Fruit fly (Drosophila melanogaster) whole organism, embryonic: ENCODE data around the gene slmb.
A peak's percentile ranks its signal among the peaks of the same experiment; 100 is the strongest.

Experiments used
- Adf1 ChIP-seq: fragments of 200-800 bp; sonication (Bioruptor generic); IDR thresholded peaks from 2 replicates; pipeline ENCODE4 v1.3.6; 2022; ENCODE audit warnings: missing biosample characterization, missing genetic modification characterization
- Aef1 ChIP-seq: fragments of 200-800 bp; sonication (Bioruptor generic); IDR thresholded peaks from 3 replicates; pipeline ENCODE4 v1.3.6; 2022; ENCODE audit warnings: missing biosample characterization, missing genetic modification characterization
- BEAF-32 ChIP-seq: fragments of 200-800 bp; sonication (Bioruptor generic); optimal IDR thresholded peaks from 3 replicates; lab custom pipeline; 2017; ENCODE audit warnings: missing biosample characterization, missing genetic modification characterization, mild to moderate bottlenecking, moderate library complexity, missing genetic modification reagents
- Bdp1 ChIP-seq: fragments of 200-800 bp; sonication (Bioruptor generic); optimal IDR thresholded peaks from 3 replicates; lab custom pipeline; 2016; ENCODE audit warnings: missing biosample characterization, missing genetic modification characterization
- CG10565 ChIP-seq: fragments of 200-800 bp; sonication (Bioruptor generic); optimal IDR thresholded peaks from 3 replicates; lab custom pipeline; 2016; ENCODE audit warnings: missing biosample characterization, mild to moderate bottlenecking, missing genetic modification characterization
- CG10979 ChIP-seq: fragments of 200-800 bp; sonication (Bioruptor generic); optimal IDR thresholded peaks from 2 replicates; lab custom pipeline; 2018; ENCODE audit warnings: missing biosample characterization, mild to moderate bottlenecking, missing genetic modification characterization, moderate library complexity
- CG12769 ChIP-seq: fragments of 200-800 bp; sonication (Bioruptor generic); optimal IDR thresholded peaks from 2 replicates; lab custom pipeline; 2019; ENCODE audit warnings: missing biosample characterization, mild to moderate bottlenecking, missing genetic modification characterization, moderate library complexity
- CG13894 ChIP-seq: fragments of 200-800 bp; sonication (Bioruptor generic); optimal IDR thresholded peaks from 3 replicates; lab custom pipeline; 2018; ENCODE audit warnings: missing biosample characterization, mild to moderate bottlenecking, missing genetic modification characterization, moderate library complexity
- CG15601 ChIP-seq: fragments of 200-800 bp; sonication (Bioruptor generic); optimal IDR thresholded peaks from 3 replicates; lab custom pipeline; 2019; ENCODE audit warnings: missing biosample characterization, mild to moderate bottlenecking, missing genetic modification characterization, moderate library complexity
- CG1602 ChIP-seq: fragments of 200-800 bp; sonication (Bioruptor generic); optimal IDR thresholded peaks from 3 replicates; lab custom pipeline; 2016; ENCODE audit warnings: missing biosample characterization, missing genetic modification characterization
- CG1647 ChIP-seq: fragments of 200-800 bp; sonication (Bioruptor generic); optimal IDR thresholded peaks from 3 replicates; lab custom pipeline; 2016; ENCODE audit warnings: missing biosample characterization, missing genetic modification characterization
- CG18262 ChIP-seq: fragments of 200-800 bp; optimal IDR thresholded peaks from 3 replicates; lab custom pipeline; 2019; ENCODE audit warnings: missing biosample characterization, mild to moderate bottlenecking, missing genetic modification characterization, moderate library complexity
- CG2120 ChIP-seq: fragments of 200-800 bp; sonication (Bioruptor generic); optimal IDR thresholded peaks from 3 replicates; lab custom pipeline; 2016; ENCODE audit warnings: missing biosample characterization, missing genetic modification characterization
- CG2678 ChIP-seq: fragments of 200-800 bp; sonication (Bioruptor generic); optimal IDR thresholded peaks from 3 replicates; lab custom pipeline; 2019; ENCODE audit warnings: missing biosample characterization, mild to moderate bottlenecking, missing genetic modification characterization, moderate library complexity
- CG31441 ChIP-seq: fragments of 200-800 bp; sonication (Bioruptor generic); IDR thresholded peaks from 2 replicates; pipeline ENCODE4 v1.3.6; 2022; ENCODE audit warnings: missing biosample characterization, missing genetic modification characterization
- CG34376 ChIP-seq: fragments of 200-800 bp; sonication (Bioruptor generic); optimal IDR thresholded peaks from 2 replicates; lab custom pipeline; 2018; ENCODE audit warnings: missing biosample characterization, mild to moderate bottlenecking, missing genetic modification characterization
- CG3847 ChIP-seq: fragments of 200-800 bp; sonication (Bioruptor generic); IDR thresholded peaks from 2 replicates; pipeline ENCODE4 v1.3.6; 2022; ENCODE audit warnings: missing biosample characterization, missing genetic modification characterization
- CG6854 ChIP-seq: fragments of 200-800 bp; sonication (Bioruptor generic); optimal IDR thresholded peaks from 3 replicates; lab custom pipeline; 2017; ENCODE audit warnings: missing biosample characterization, mild to moderate bottlenecking, missing genetic modification characterization
- CG7786 ChIP-seq: fragments of 200-800 bp; sonication (Bioruptor generic); optimal IDR thresholded peaks from 2 replicates; lab custom pipeline; 2016; ENCODE audit warnings: missing biosample characterization, missing genetic modification characterization
- CG8290 ChIP-seq, 3 experiments: fragments of 200-800 bp; sonication (Bioruptor generic); optimal IDR thresholded peaks; 2 replicates each; lab custom pipeline; 2016 to 2019; ENCODE audit warnings: missing biosample characterization in 3 of 3, missing genetic modification characterization in 3 of 3, mild to moderate bottlenecking in 2 of 3, moderate library complexity in 1 of 3
- CG8765 ChIP-seq: fragments of 200-800 bp; sonication (Bioruptor generic); IDR thresholded peaks from 2 replicates; pipeline ENCODE4 v1.3.6; 2022; ENCODE audit warnings: missing biosample characterization, missing genetic modification characterization
- CG9817 ChIP-seq: fragments of 200-800 bp; sonication (Bioruptor generic); optimal IDR thresholded peaks from 2 replicates; lab custom pipeline; 2018; ENCODE audit warnings: missing biosample characterization, mild to moderate bottlenecking, missing genetic modification characterization, moderate library complexity
- Gug ChIP-seq: fragments of 200-800 bp; sonication (Bioruptor generic); IDR thresholded peaks from 4 replicates; pipeline ENCODE4 v1.3.6; 2022; ENCODE audit warnings: missing biosample characterization, missing genetic modification characterization
- H15 ChIP-seq: fragments of 200-800 bp; sonication (Bioruptor generic); IDR thresholded peaks from 3 replicates; pipeline ENCODE4 v1.3.6; 2022; ENCODE audit warnings: missing biosample characterization, missing genetic modification characterization
- H2.0 ChIP-seq: fragments of 200-800 bp; sonication (Bioruptor generic); IDR thresholded peaks from 2 replicates; pipeline ENCODE4 v1.3.6; 2022; ENCODE audit warnings: missing biosample characterization, missing genetic modification characterization
- HLH54F ChIP-seq: fragments of 200-800 bp; sonication (Bioruptor generic); optimal IDR thresholded peaks from 3 replicates; lab custom pipeline; 2016; ENCODE audit warnings: missing biosample characterization, missing genetic modification characterization
- Meics ChIP-seq: fragments of 200-800 bp; sonication (Bioruptor generic); optimal IDR thresholded peaks from 2 replicates; lab custom pipeline; 2017; ENCODE audit warnings: missing biosample characterization, mild to moderate bottlenecking, missing genetic modification characterization
- Nf-YC ChIP-seq: fragments of 200-800 bp; optimal IDR thresholded peaks from 3 replicates; lab custom pipeline; 2019; ENCODE audit warnings: missing biosample characterization, mild to moderate bottlenecking, missing genetic modification characterization, moderate library complexity
- NfI ChIP-seq: fragments of 200-800 bp; sonication (Bioruptor generic); optimal IDR thresholded peaks from 3 replicates; lab custom pipeline; 2018; ENCODE audit warnings: missing biosample characterization, mild to moderate bottlenecking, missing genetic modification characterization, moderate library complexity
- Side ChIP-seq: fragments of 200-800 bp; sonication (Bioruptor generic); optimal IDR thresholded peaks from 2 replicates; lab custom pipeline; 2016; ENCODE audit warnings: missing biosample characterization, missing genetic modification characterization
- ato ChIP-seq: fragments of 200-800 bp; sonication (Bioruptor generic); IDR thresholded peaks from 2 replicates; pipeline ENCODE4 v1.3.6; 2022; ENCODE audit warnings: missing biosample characterization, missing genetic modification characterization; ENCODE audit not compliant: partially characterized antibody
- ci ChIP-seq: fragments of 200-800 bp; sonication (Bioruptor generic); IDR thresholded peaks from 3 replicates; pipeline ENCODE4 v1.3.6; 2022; ENCODE audit warnings: missing biosample characterization, missing genetic modification characterization
- crol ChIP-seq: fragments of 200-800 bp; sonication (Bioruptor generic); IDR thresholded peaks from 2 replicates; pipeline ENCODE4 v1.3.6; 2022; ENCODE audit warnings: missing biosample characterization, missing genetic modification characterization
- cwo ChIP-seq: fragments of 200-800 bp; sonication (Bioruptor generic); optimal IDR thresholded peaks from 3 replicates; lab custom pipeline; 2017; ENCODE audit warnings: missing biosample characterization, missing genetic modification characterization, mild to moderate bottlenecking, moderate library complexity, missing genetic modification reagents
- fd3F ChIP-seq: fragments of 200-800 bp; sonication (Bioruptor generic); optimal IDR thresholded peaks from 2 replicates; lab custom pipeline; 2018; ENCODE audit warnings: missing biosample characterization, mild to moderate bottlenecking, missing genetic modification characterization, moderate library complexity
- grau ChIP-seq: fragments of 200-800 bp; optimal IDR thresholded peaks from 3 replicates; lab custom pipeline; 2019; ENCODE audit warnings: missing biosample characterization, mild to moderate bottlenecking, missing genetic modification characterization, moderate library complexity
- hb ChIP-seq: fragments of 200-800 bp; sonication (Bioruptor generic); IDR thresholded peaks from 3 replicates; pipeline ENCODE4 v1.3.6; 2022; ENCODE audit warnings: missing biosample characterization, missing genetic modification characterization; ENCODE audit not compliant: partially characterized antibody
- hbn ChIP-seq: fragments of 200-800 bp; sonication (Bioruptor generic); IDR thresholded peaks from 2 replicates; pipeline ENCODE4 v1.3.6; 2022; ENCODE audit warnings: missing biosample characterization, missing genetic modification characterization; ENCODE audit not compliant: partially characterized antibody
- jigr1 ChIP-seq: fragments of 200-800 bp; sonication (Bioruptor generic); IDR thresholded peaks from 3 replicates; pipeline ENCODE4 v1.3.6; 2022; ENCODE audit warnings: missing biosample characterization, missing genetic modification characterization
- ken ChIP-seq: fragments of 200-800 bp; sonication (Bioruptor generic); IDR thresholded peaks from 3 replicates; pipeline ENCODE4 v1.3.6; 2022; ENCODE audit warnings: missing biosample characterization, missing genetic modification characterization
- mam ChIP-seq: fragments of 200-800 bp; sonication (Bioruptor generic); optimal IDR thresholded peaks from 3 replicates; lab custom pipeline; 2016; ENCODE audit warnings: missing biosample characterization, missing genetic modification characterization
- odd ChIP-seq: fragments of 200-800 bp; sonication (Bioruptor generic); optimal IDR thresholded peaks from 2 replicates; lab custom pipeline; 2017; ENCODE audit warnings: missing biosample characterization, mild to moderate bottlenecking, missing genetic modification characterization
- p53 ChIP-seq: fragments of 200-800 bp; sonication (Bioruptor generic); optimal IDR thresholded peaks from 2 replicates; lab custom pipeline; 2016; ENCODE audit warnings: missing biosample characterization, missing genetic modification characterization
- pros ChIP-seq: fragments of 200-800 bp; sonication (Bioruptor generic); optimal IDR thresholded peaks from 3 replicates; lab custom pipeline; 2019; ENCODE audit warnings: missing biosample characterization, mild to moderate bottlenecking, missing genetic modification characterization, moderate library complexity
- sens ChIP-seq: fragments of 200-800 bp; sonication (Bioruptor generic); peaks from one replicate; lab custom pipeline; 2016; ENCODE audit warnings: missing biosample characterization, missing genetic modification characterization
- stwl ChIP-seq: fragments of 200-800 bp; sonication (Bioruptor generic); optimal IDR thresholded peaks from 3 replicates; lab custom pipeline; 2018; ENCODE audit warnings: missing biosample characterization, mild to moderate bottlenecking, missing genetic modification characterization, moderate library complexity
- sug ChIP-seq: fragments of 200-800 bp; optimal IDR thresholded peaks from 2 replicates; lab custom pipeline; 2019; ENCODE audit warnings: missing biosample characterization, mild to moderate bottlenecking, missing genetic modification characterization, moderate library complexity
- tll ChIP-seq, 2 experiments: fragments of 200-800 bp in 1 of 2; fragments of >200 bp in 1 of 2; sonication (Bioruptor generic) in 1 of 2; optimal IDR thresholded peaks; 2 replicates each; lab custom pipeline; 2017 to 2019; ENCODE audit warnings: missing biosample characterization in 2 of 2, missing genetic modification characterization in 2 of 2, mild to moderate bottlenecking in 1 of 2, moderate library complexity in 1 of 2
- vfl ChIP-seq: fragments of 200-800 bp; sonication (Bioruptor generic); optimal IDR thresholded peaks from 2 replicates; lab custom pipeline; 2016; ENCODE audit warnings: missing biosample characterization, missing genetic modification characterization
- zfh2 ChIP-seq: fragments of 200-800 bp; sonication (Bioruptor generic); optimal IDR thresholded peaks from 2 replicates; lab custom pipeline; 2016; ENCODE audit warnings: missing biosample characterization, missing genetic modification characterization

Gene slmb

DNA sequence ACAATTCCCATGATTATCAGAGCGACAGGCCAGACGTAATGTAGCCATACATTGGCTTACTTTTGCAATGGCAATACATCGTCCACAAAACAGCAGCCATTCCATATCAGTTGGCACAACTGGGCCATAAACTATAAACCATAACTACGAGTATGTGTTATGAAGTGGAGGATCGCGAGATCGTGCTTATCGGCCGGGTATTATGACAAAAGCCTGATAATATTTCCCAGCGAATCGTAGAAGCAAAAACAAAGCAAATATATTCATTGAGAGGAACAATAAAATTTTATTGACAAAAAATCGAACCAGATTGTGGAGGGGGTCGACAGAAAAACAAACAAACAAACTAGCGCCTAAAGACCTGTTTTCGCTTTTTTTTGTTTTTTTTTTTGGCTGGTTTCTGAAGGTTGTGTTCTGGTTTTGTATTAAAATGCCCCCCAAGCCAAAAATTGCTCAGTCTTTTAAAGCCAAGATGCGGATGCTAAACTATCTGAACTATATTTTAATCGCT lies 36.1 kb upstream of the slmb start, which contains the start of gene CG5810 (continued):
- TF ChIP-seq CG6854 (GFP tag; lab: Kevin White, UChicago) (peak; percentile 24), CG9817 (tag; lab: Kevin White, UChicago) (peak; percentile 3), Side (GFP tag; lab: Kevin White, UChicago) (no peak), crol (GFP tag; lab: Robert Waterston, UW) (no peak), grau (tag; lab: Kevin White, UChicago) (peak; percentile 38), CG1647 (GFP tag; lab: Kevin White, UChicago) (no peak), p53 (no peak), pros (GFP tag; lab: Kevin White, UChicago) (no peak), Bdp1 (GFP tag; lab: Kevin White, UChicago) (no peak), Meics (GFP tag; lab: Kevin White, UChicago) (peak; percentile 18), CG10565 (GFP tag; lab: Kevin White, UChicago) (no peak), hbn (GFP tag; lab: Robert Waterston, UW) (no peak), Aef1 (GFP tag; lab: Robert Waterston, UW) (no peak), fd3F (GFP tag; lab: Kevin White, UChicago) (peak; percentile 22), Adf1 (peak; percentile 52; the same call in 1 of the 2 replicates), CG10979 (no peak), ato (GFP tag; lab: Robert Waterston, UW) (no peak), CG15601 (tag; lab: Kevin White, UChicago) (no peak), BEAF-32 (GFP tag; lab: Kevin White, UChicago) (no peak), CG34376 (peak; percentile 93), odd (GFP tag; lab: Kevin White, UChicago) (peak; percentile 79), CG1602 (GFP tag; lab: Kevin White, UChicago) (no peak), CG8290 (GFP tag; optimal IDR thresholded peaks at IDR 0.05; lab: Kevin White, UChicago) (no peak), CG8290 (tag; optimal IDR thresholded peaks at IDR 0.05; lab: Kevin White, UChicago) (peak in 1 of 2 experiments; percentile 86), CG2678 (tag; lab: Kevin White, UChicago) (peak; percentile 55), hb (GFP tag; lab: Robert Waterston, UW) (no peak), sug (tag; lab: Kevin White, UChicago) (peak; percentile 96), H2.0 (no peak), CG31441 (GFP tag; lab: Robert Waterston, UW) (no peak), HLH54F (GFP tag; lab: Kevin White, UChicago) (no peak), zfh2 (GFP tag; lab: Kevin White, UChicago) (no peak), vfl (no peak), jigr1 (no peak), ken (GFP tag; lab: Robert Waterston, UW) (no peak), cwo (GFP tag; lab: Kevin White, UChicago) (peak; percentile 60), Nf-YC (tag; lab: Kevin White, UChicago) (peak; percentile 9), Gug (GFP tag; lab: Robert Waterston, UW) (no peak), stwl (tag; lab: Kevin White, UChicago) (no peak), CG18262 (tag; lab: Kevin White, UChicago) (no peak), NfI (GFP tag; lab: Kevin White, UChicago) (peak; percentile 21), CG8765 (no peak), H15 (GFP tag; lab: Robert Waterston, UW) (no peak), CG2120 (GFP tag; lab: Kevin White, UChicago) (no peak), CG13894 (tag; lab: Kevin White, UChicago) (peak; percentile 91), tll (GFP tag; optimal IDR thresholded peaks at IDR 0.05; lab: Kevin White, UChicago) (no peak), CG3847 (no peak), CG7786 (GFP tag; lab: Kevin White, UChicago) (no peak), mam (no peak), ci (GFP tag; lab: Robert Waterston, UW) (no peak), CG12769 (peak; percentile 81), sens (GFP tag; lab: Kevin White, UChicago) (peak; percentile 45)
